Worm (Caenorhabditis elegans) whole organism, dauer: Measurements from ENCODE around the gene Y59E9AL.36.
"Not testable (repeated sequence)": the region's sequence is repeated elsewhere in the genome, so short reads cannot be mapped to it uniquely, and the experiment has no call there.

Experiments used
- unc-62 ChIP-seq: sonication (generic microtip); optimal IDR thresholded peaks from 2 replicates; lab custom pipeline; 2017; ENCODE audit warnings: missing biosample characterization, missing genetic modification reagents, missing genetic modification characterization

Gene Y59E9AL.36

DNA sequence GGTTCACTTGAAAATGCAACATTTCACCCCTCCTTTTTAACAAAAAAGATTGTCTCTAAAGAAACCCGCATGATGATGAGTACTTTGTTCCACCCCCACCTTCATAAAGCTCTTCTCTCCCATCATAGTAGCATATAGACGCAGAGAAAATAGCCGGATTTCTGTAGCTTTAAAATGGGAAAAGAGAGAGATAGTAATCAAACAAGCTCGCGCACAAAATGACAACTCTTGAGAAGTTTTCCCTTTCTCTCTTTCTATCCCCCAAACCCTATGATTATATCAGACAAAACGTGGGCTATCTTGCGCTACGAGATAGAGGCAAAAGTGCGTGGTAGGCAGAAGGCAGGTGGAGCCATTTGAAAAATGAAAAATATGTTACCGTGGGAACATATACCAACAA is 6.7 kb downstream of the Y59E9AL.36 start:
- TF ChIP-seq unc-62 (GFP tag; lab: Kevin White, UChicago): no peak

DNA sequence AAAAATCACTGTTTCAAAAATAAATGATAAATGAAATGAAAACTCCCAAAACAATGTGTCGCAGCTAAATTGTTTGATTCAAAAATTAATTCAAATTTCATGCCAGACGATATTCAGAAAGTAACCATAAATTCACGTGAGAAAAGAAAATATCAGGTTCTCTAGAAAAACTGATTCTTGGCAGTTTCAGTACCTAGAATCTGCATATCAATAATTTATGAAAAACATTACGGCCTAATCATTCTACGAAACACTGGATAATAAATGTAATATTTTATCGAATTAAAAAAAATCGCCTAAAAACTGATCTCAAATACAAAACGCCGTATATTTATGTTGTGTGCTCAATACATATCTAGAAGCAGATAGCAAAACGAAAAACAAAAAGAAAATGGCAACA is 8.5 kb downstream of the Y59E9AL.36 start:
- TF ChIP-seq unc-62 (GFP tag; lab: Kevin White, UChicago): no peak

DNA sequence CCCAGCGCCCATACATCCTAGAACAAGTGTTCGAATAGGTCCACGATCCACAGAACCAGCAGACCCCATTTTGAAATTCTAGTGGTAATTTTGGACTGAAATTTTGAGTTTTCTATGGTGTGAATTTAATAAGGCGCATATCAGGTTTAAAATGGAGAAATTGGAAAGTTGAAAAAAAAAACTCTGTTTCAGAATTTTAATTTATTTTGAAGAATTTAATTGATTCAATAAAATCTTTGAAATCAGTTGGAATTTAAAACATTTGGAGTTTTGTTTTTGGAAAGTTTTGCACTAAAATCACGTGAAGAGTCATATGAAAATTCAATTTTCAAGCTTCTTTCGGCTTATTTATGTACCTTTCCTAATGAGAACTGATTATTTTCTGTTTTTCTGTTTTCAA is 13.8 kb downstream of the Y59E9AL.36 start, which contains the start of gene gpa-18:
Gene gpa-18 (minus strand): TSS at position 101 of the 400 bp plus-strand sequence.
- TF ChIP-seq unc-62 (GFP tag; lab: Kevin White, UChicago): no peak

DNA sequence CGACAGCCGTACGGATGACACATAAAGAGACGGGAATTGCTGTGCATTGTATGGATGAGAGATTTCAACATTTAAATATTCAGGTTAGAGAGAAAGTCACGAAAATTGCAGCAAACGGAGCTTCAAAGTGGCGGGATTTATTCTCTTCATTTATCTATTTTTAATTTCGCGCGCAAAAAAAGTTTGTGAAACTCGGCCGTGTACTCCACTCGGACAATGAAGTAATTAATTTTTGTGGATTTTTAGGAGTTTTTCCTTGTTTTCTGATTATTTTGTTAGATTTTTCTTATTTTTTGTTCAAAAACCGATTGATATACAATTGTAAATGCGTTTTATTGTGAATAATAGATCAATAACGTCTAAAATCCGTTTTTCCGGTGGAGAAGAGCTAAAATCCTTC is 21.2 kb downstream of the Y59E9AL.36 start:
- TF ChIP-seq unc-62 (GFP tag; lab: Kevin White, UChicago): no peak

DNA sequence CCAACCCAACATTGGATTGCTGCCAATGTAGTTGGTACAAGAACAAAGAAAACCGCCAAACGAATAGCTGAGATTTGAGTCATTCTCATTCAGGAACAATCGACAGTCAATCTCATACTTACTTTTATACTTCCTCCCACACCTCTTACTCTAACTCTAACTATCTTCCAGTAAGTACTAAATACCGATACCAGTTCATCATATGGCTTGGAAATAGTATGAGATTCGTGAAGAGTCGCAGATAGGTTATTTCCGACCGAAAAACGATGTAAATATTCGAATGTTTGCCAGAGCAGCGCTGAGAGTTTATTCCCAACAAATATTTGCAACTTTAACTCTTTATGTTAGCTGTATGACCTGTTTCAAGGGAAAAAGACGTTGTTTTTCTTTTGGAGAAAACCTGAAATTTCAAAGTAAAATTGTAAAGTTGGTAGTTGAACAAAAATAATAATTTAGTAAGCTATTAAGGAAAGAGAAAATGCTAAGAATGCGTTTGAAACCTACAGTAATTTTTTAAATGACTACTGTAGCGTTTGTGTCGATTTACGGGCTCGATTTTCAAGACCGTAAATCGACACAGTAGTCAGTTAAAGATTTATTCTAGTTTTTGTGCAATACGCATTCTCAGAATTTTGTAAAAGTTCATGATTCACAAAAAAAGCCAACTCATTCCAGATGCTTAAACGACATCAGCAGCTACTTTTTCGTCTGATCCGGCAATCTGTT is 22.6 kb downstream of the Y59E9AL.36 start, which contains the start of the genes W03F8.6 and mtrf-1L:
Gene W03F8.6 (minus strand): TSS at position 101 of the 726 bp plus-strand sequence.
Gene mtrf-1L (plus strand): TSS at position 676 of the 726 bp plus-strand sequence.
- no peak for TF ChIP-seq unc-62 (GFP tag; lab: Kevin White, UChicago)

DNA sequence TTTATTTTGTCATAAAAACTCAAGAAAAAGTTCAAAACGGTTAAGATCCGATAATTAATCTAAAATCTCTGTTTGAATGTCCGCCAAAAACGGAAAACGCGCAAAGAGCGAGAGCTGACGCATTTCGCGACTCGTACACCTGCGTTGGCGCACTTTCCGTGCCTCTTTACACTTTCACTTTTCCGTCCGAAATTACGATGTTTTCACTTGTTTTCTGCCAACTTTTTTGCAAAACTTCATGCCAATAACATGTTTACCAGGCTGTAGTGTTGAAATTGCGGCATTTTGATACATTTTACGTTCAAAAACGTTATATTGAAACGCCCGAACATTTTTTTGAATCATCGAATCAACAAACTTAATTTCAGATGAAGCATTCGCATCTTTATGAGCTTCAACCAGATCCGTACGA is 25.5 kb downstream of the Y59E9AL.36 start, which contains the start of gene W03F8.4:
Gene W03F8.4 (plus strand): TSS at position 369 of the 412 bp plus-strand sequence.
- TF ChIP-seq unc-62 (GFP tag; lab: Kevin White, UChicago): no peak

DNA sequence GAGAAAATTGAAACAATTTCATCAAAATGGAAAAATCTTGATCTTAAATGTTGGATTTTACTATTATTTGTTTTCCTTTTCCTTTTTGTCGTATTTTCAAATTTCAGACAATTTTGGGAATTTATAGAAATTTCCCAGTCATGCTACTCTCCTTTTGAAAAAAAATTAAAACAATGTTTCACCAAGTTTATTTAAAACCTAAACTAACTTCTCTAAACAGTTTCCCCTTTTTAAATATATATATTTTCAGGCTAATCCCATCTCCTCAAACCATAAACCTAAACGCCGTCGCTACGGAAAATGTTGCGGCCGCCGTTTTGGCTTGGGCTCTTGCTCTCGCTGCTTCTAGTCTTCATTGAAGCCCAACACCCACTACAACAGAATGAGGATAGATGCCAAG is 36.2 kb downstream of the Y59E9AL.36 start, which contains the start of gene lam-1:
Gene lam-1 (plus strand): TSS at position 301 of the 400 bp plus-strand sequence.
- TF ChIP-seq unc-62 (GFP tag; lab: Kevin White, UChicago): no peak

DNA sequence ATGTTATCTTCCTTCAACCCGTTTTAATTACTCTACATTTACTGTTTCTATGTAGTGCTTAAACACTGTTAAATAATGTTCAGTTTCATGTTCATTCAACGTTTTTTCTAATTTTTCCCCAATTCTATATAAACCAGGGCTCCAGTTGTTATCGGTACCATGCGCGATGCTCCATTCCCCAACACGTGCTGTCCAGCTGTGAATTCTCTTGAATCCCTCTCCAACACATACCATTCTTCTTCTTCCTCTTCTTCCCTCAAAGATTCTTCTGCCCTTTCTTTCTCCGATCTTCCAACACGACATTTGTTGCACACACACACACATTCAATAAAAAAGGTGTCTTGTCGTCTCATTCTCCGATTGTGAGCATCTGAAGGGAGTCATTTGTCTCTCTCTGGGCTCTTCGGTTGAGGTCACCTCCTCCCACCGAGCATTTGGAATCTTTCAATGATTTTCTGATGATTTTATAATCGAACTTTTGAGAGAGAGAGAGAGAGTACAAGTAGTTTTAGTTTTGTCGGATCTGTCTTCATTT is 37.2 kb downstream of the Y59E9AL.36 start:
- no peak for TF ChIP-seq unc-62 (GFP tag; lab: Kevin White, UChicago)

DNA sequence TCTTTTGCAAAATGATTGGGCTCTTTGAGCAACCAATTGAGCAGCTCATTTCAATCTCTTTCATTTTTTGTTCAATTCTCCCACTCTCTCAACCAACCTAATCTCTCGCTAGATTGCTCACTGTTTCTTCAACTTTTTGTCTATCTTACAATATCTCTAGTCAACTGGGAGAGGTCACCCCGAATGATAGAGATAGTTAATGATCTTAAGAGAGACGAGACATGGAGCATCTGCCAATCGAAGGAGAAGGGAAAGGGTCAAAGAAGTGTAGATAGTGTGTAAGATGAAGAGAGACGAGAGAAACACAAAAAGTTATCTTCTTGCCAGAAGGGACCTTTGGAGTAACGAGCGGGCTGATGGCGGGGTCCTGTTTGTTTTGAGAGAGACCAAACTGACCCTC is 39.9 kb downstream of the Y59E9AL.36 start:
- no peak for TF ChIP-seq unc-62 (GFP tag; lab: Kevin White, UChicago)

DNA sequence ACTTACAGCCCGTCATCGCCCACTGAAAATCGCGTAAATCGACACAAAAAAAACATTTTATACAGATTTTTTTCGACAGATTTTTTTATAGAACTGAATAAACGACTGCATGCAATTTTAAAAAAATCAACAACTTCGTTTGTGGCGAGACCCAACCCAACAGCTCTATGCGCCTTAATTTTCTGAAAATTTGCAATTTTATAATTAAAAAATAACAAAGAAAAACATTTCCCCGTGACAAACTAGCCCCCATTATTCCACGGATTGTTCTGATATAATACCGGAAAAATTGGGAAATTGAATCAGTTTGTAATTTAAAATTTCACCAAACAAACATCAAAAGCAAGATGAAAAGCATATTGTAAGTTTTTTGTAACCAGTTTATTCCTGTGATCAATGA is 43.3 kb downstream of the Y59E9AL.36 start, which contains the start of gene ptp-5.1:
Gene ptp-5.1 (plus strand): TSS at position 301 of the 400 bp plus-strand sequence.
- no peak for TF ChIP-seq unc-62 (GFP tag; lab: Kevin White, UChicago)

DNA sequence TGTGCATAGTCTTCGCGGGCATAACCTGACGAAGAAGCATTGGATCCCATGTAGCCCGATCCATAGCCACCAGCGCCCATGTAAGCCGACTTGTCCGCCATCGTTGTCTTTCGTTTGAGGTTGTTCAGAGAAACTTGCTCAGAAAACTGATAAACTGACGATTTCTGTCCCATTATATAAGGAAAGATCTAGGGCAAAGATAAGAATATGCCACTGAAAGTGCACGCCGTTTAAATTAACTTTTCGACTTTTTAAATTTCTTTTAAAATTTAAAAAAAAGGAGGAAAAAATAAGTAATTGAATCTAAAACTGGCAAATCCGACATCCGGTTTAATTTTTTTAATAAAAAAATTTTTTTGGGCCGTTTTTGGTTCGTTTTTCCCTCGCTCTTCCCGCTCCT is 43.7 kb downstream of the Y59E9AL.36 start, which contains the start of gene nspd-6:
Gene nspd-6 (minus strand): TSS at position 101 of the 400 bp plus-strand sequence.
- not testable (repeated sequence) for TF ChIP-seq unc-62 (GFP tag; lab: Kevin White, UChicago)

DNA sequence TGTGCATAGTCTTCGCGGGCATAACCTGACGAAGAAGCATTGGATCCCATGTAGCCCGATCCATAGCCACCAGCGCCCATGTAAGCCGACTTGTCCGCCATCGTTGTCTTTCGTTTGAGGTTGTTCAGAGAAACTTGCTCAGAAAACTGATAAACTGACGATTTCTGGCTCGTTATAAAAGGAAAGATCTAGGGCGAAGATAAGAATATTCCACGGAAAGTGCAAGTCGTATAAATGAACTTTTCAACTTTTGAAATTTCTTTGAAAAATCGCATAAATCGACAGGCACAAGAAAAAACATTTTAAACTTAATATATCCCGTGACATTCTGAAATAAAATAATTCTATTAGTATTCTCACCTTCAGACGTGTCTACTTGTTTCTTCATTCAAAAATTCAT is 46.3 kb downstream of the Y59E9AL.36 start, which contains the start of the genes nspd-3 and C24D10.2:
Gene nspd-3 (minus strand): TSS at position 101 of the 400 bp plus-strand sequence.
Gene C24D10.2 (plus strand): TSS at position 399 of the 400 bp plus-strand sequence.
- not testable (repeated sequence) for TF ChIP-seq unc-62 (GFP tag; lab: Kevin White, UChicago)

DNA sequence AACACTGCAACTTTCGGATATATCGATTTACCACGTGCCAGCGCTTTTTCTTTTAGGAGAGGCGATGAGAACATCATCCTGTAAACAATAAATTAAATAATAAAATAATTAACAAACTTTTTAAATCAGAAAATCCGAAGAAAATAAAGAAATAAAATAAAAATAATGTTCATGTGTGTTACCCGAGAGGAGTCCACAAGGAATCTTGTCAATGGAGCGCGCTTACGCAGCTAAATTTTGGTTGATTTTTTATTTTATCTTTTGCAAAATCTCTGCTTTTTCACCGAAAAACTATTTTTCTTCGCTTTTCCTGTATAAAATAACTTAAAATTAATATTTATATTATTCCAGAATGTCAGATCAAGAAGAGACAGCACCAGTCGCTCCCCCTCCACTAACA is 49.1 kb downstream of the Y59E9AL.36 start, which contains the start of the genes C24D10.6 and C24D10.4:
Gene C24D10.6 (minus strand): TSS at position 78 of the 400 bp plus-strand sequence.
Gene C24D10.4 (plus strand): TSS at position 352 of the 400 bp plus-strand sequence.
- TF ChIP-seq unc-62 (GFP tag; lab: Kevin White, UChicago): no peak

DNA sequence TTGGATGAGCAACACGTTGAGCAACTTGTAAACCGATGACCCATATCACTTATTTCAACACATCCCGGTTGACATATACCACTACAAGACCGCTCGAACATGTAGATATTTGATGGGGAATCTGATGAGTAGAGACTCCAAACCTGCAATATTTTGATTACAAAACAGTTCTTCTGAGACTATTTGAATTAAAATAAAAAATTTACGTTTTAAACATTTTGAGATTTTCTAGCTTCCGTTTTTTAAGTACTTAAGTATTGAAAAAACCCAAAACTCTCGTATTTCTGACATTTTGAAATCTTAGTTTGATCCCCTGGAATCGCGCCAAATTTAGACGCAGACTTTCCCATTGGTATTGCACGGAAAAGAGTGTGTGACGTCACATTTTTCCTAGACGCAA is 52.1 kb downstream of the Y59E9AL.36 start, which contains the start of gene C24D10.49:
Gene C24D10.49 (minus strand): TSS at position 101 of the 400 bp plus-strand sequence.
- TF ChIP-seq unc-62 (GFP tag; lab: Kevin White, UChicago): no peak
